Worm (Caenorhabditis elegans): ENCODE data around the gene F33G12.6.

Gene F33G12.6

DNA sequence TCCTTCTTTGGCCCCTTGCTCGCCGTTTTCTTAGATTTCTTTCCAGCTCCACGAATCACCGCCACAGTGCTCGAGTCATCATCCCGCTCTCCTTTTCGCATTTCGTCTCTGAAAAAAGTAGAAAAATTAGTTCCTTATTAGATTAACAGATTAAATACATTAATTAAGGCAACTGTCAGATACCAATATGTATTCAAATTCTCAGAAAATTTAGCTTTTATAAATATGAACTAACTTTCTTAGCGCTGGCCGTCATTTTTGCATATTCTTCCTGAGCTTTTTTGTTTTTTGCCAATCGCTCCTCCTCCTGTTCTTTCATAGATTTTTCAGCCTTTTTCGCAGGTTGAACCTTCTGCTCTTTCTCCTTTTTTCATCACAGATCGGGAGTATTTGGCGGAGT, 49.9 kb downstream of the F33G12.6 start, which contains the start of gene C04G6.6:
Gene C04G6.6 (minus strand): TSS at position 101 of the 400 bp plus-strand sequence.
- TF ChIP-seq mep-1 (tag; optimal IDR thresholded peaks at IDR 0.05) (no peak), ceh-83 (GFP tag; optimal IDR thresholded peaks at IDR 0.05) (no peak), nhr-28 (tag; optimal IDR thresholded peaks at IDR 0.05) (no peak), unc-62 (GFP tag; optimal IDR thresholded peaks at IDR 0.05) (no peak), nhr-237 (tag; optimal IDR thresholded peaks at IDR 0.05) (no peak), mls-2 (tag; optimal IDR thresholded peaks at IDR 0.05) (no peak), snpc-4 (tag; optimal IDR thresholded peaks at IDR 0.05) (no peak), lsy-2 (tag; optimal IDR thresholded peaks at IDR 0.05) (no peak), elt-3 (tag; optimal IDR thresholded peaks at IDR 0.05) (no peak), ces-1 (GFP tag; optimal IDR thresholded peaks at IDR 0.05) (no peak), ceh-43 (GFP tag; optimal IDR thresholded peaks at IDR 0.05) (no peak)

DNA sequence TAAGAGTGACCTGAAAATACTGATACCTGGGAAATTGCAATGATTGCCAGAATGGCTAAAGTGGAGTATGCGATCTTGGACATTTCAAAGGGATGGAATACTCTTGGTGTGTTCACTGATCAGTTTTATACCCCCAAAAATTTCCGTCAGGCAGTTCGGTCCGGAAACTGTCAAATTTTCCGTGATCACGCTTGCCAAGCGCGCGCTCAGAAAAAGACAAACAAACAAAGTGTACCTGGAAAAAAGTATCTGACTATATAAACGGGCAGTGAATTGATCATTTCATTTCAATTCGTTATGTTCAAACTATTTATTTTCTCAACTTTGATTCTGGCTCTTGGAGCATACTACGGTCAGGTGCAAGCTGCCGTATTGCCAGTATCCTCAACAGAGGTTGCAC, 52.0 kb downstream of the F33G12.6 start, which contains the start of the genes idpb-3 and idpb-1:
Gene idpb-3 (minus strand): TSS at position 101 of the 400 bp plus-strand sequence.
Gene idpb-1 (plus strand): TSS at position 284 of the 400 bp plus-strand sequence.
- TF ChIP-seq blmp-1 (tag; optimal IDR thresholded peaks at IDR 0.05): no peak
- no peak for TF ChIP-seq nhr-12 (tag; optimal IDR thresholded peaks at IDR 0.05)
- TF ChIP-seq lsy-2 (tag; optimal IDR thresholded peaks at IDR 0.05): no peak
- TF ChIP-seq lin-32 (GFP tag; optimal IDR thresholded peaks at IDR 0.05): no peak
- TF ChIP-seq nhr-2 (tag; optimal IDR thresholded peaks at IDR 0.05): no peak
- no peak for TF ChIP-seq tbx-8 (GFP tag; optimal IDR thresholded peaks at IDR 0.05)
- TF ChIP-seq nhr-28 (tag; optimal IDR thresholded peaks at IDR 0.05): no peak
- TF ChIP-seq ztf-11 (tag; optimal IDR thresholded peaks at IDR 0.05): no peak
- TF ChIP-seq unc-62 (GFP tag; optimal IDR thresholded peaks at IDR 0.05): no peak
- no peak for TF ChIP-seq cnd-1 (tag; optimal IDR thresholded peaks at IDR 0.05)
- no peak for TF ChIP-seq snpc-4 (tag; optimal IDR thresholded peaks at IDR 0.05)
- TF ChIP-seq zip-8 (tag; optimal IDR thresholded peaks at IDR 0.05): no peak
- TF ChIP-seq elt-3 (tag; optimal IDR thresholded peaks at IDR 0.05): no peak
- no peak for TF ChIP-seq drap-1 (GFP tag; optimal IDR thresholded peaks at IDR 0.05)
- no peak for TF ChIP-seq flh-1 (GFP tag; optimal IDR thresholded peaks at IDR 0.05)
- no peak for TF ChIP-seq ceh-83 (GFP tag; optimal IDR thresholded peaks at IDR 0.05)
- TF ChIP-seq ces-1 (GFP tag; optimal IDR thresholded peaks at IDR 0.05): no peak

DNA sequence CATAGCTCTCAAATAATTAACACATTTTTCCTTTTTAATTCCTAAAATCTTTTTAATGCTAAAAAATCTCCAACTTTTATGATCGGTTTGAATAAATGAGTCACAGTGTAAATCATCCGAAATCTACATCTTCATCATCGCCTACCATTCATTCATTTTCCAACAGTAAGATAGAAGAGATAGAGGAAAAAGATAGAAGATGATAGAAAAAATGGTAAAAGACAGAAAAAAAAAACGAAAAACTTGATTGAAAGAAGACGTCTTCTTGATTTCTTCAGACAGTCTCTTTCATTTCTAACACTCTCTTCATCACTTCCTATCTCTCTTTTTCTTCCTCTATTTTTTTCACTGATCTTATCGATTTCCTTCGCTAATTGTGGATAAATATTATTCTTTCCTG, 53.5 kb downstream of the F33G12.6 start:
- no peak for TF ChIP-seq lin-32 (GFP tag; optimal IDR thresholded peaks at IDR 0.05)
- no peak for TF ChIP-seq nhr-28 (tag; optimal IDR thresholded peaks at IDR 0.05)
- TF ChIP-seq elt-3 (tag; optimal IDR thresholded peaks at IDR 0.05): no peak
- no peak for TF ChIP-seq hlh-1 (tag; optimal IDR thresholded peaks at IDR 0.05)
- no peak for TF ChIP-seq bed-3 (GFP tag; optimal IDR thresholded peaks at IDR 0.05)
- no peak for TF ChIP-seq ceh-39 (tag; optimal IDR thresholded peaks at IDR 0.05)
- no peak for TF ChIP-seq mab-5 (tag; optimal IDR thresholded peaks at IDR 0.05)
- TF ChIP-seq mls-2 (tag; optimal IDR thresholded peaks at IDR 0.05): no peak
- no peak for TF ChIP-seq cnd-1 (tag; optimal IDR thresholded peaks at IDR 0.05)
- TF ChIP-seq blmp-1 (tag; optimal IDR thresholded peaks at IDR 0.05): no peak
- no peak for TF ChIP-seq drap-1 (GFP tag; optimal IDR thresholded peaks at IDR 0.05)
- TF ChIP-seq unc-62 (GFP tag; optimal IDR thresholded peaks at IDR 0.05): no peak
- TF ChIP-seq lin-13 (tag; optimal IDR thresholded peaks at IDR 0.05): no peak
